Worm (Caenorhabditis elegans) whole organism, midembryonic: ENCODE results near the gene Y69A2AR.24.

Source experiments
- T22C8.4 ChIP-seq: fragments of 200-800 bp; sonication (Bioruptor generic); IDR thresholded peaks from 2 replicates; pipeline ENCODE4 v1.3.6; 2022; ENCODE audit warnings: missing genetic modification characterization, missing compliant biosample characterization
- cog-1 ChIP-seq: sonication (generic microtip); optimal IDR thresholded peaks from 2 replicates; lab custom pipeline; 2016; ENCODE audit warnings: missing genetic modification characterization, missing compliant biosample characterization
- flt-1 ChIP-seq: fragments of 200-800 bp; sonication (Bioruptor generic); IDR thresholded peaks from 2 replicates; pipeline ENCODE4 v1.3.6; 2022; ENCODE audit warnings: missing genetic modification characterization, missing compliant biosample characterization
- klf-2 ChIP-seq: fragments of 200-800 bp; sonication (Bioruptor generic); conservative IDR thresholded peaks from 2 replicates; pipeline ENCODE4 v1.3.6; 2022; ENCODE audit warnings: missing genetic modification reagents, missing genetic modification characterization, missing compliant biosample characterization
- med-1 ChIP-seq: sonication (generic microtip); optimal IDR thresholded peaks from 2 replicates; lab custom pipeline; 2017; ENCODE audit warnings: missing genetic modification characterization, mild to moderate bottlenecking, missing compliant biosample characterization, antibody characterized with exemption, missing genetic modification reagents; ENCODE audit not compliant: insufficient read depth
- ref-1 ChIP-seq: fragments of 200-800 bp; sonication (Bioruptor generic); conservative IDR thresholded peaks from 2 replicates; pipeline ENCODE4 v1.3.6; 2022; ENCODE audit warnings: missing genetic modification reagents, missing genetic modification characterization, missing compliant biosample characterization
- tab-1 ChIP-seq: fragments of 200-800 bp; sonication (Bioruptor generic); IDR thresholded peaks from 2 replicates; pipeline ENCODE4 v1.3.6; 2022; ENCODE audit warnings: missing genetic modification characterization, missing compliant biosample characterization
- ztf-23 ChIP-seq: fragments of 200-800 bp; sonication (Bioruptor generic); IDR thresholded peaks from 2 replicates; pipeline ENCODE4 v1.3.6; 2022; ENCODE audit warnings: missing genetic modification reagents, missing genetic modification characterization, missing compliant biosample characterization
- ztf-29 ChIP-seq: fragments of 200-800 bp; sonication (Bioruptor generic); IDR thresholded peaks from 2 replicates; pipeline ENCODE4 v1.3.6; 2022; ENCODE audit warnings: missing genetic modification reagents, missing genetic modification characterization, missing compliant biosample characterization

Y69A2AR.24 gene

ce11 chrIV:2563969-2564368 is at the start of gene Y69A2AR.24:
Gene Y69A2AR.24, minus strand, starts transcription at chrIV:2564069.
- no peak for TF ChIP-seq ref-1 (GFP tag; lab: Robert Waterston, UW)
- no peak for TF ChIP-seq tab-1
- no peak for TF ChIP-seq ztf-23 (GFP tag; lab: Robert Waterston, UW)
- TF ChIP-seq klf-2 (GFP tag; lab: Robert Waterston, UW) = no peak
- TF ChIP-seq ztf-29 (GFP tag; lab: Robert Waterston, UW) = no peak
- TF ChIP-seq flt-1 (GFP tag; lab: Robert Waterston, UW) = no peak

ce11 chrIV:2613011-2613503 is 49.2 kb upstream of the Y69A2AR.24 start, which contains the start of gene Y69A2AR.28:
Gene Y69A2AR.28, minus strand, starts transcription at chrIV:2613061.
- no peak for TF ChIP-seq ztf-23 (GFP tag; lab: Robert Waterston, UW)
- no peak for TF ChIP-seq ref-1 (GFP tag; lab: Robert Waterston, UW)
- no peak for TF ChIP-seq ztf-29 (GFP tag; lab: Robert Waterston, UW)
- TF ChIP-seq tab-1 = no peak
- TF ChIP-seq T22C8.4 (GFP tag; lab: Robert Waterston, UW) = no peak
- no peak for TF ChIP-seq klf-2 (GFP tag; lab: Robert Waterston, UW)
- TF ChIP-seq cog-1 (tag; lab: Kevin White, UChicago) = no peak
- TF ChIP-seq flt-1 (GFP tag; lab: Robert Waterston, UW) = no peak
- TF ChIP-seq med-1 (GFP tag; lab: Kevin White, UChicago) = no peak

ce11 chrIV:2610974-2611373 is 47.1 kb upstream of the Y69A2AR.24 start:
- TF ChIP-seq ref-1 (GFP tag; lab: Robert Waterston, UW) (no peak), ztf-23 (GFP tag; lab: Robert Waterston, UW) (no peak), klf-2 (GFP tag; lab: Robert Waterston, UW) (no peak), tab-1 (no peak), T22C8.4 (GFP tag; lab: Robert Waterston, UW) (peak; percentile 28; the same call in 1 of the 2 replicates), flt-1 (GFP tag; lab: Robert Waterston, UW) (no peak)

ce11 chrIV:2610409-2610808 is 46.5 kb upstream of the Y69A2AR.24 start, which contains the start of gene Y69A2AR.32:
Gene Y69A2AR.32, plus strand, starts transcription at chrIV:2610436.
- TF ChIP-seq cog-1 (tag; lab: Kevin White, UChicago) (no peak), ztf-29 (GFP tag; lab: Robert Waterston, UW) (no peak), med-1 (GFP tag; lab: Kevin White, UChicago) (no peak), tab-1 (no peak), flt-1 (GFP tag; lab: Robert Waterston, UW) (no peak), ref-1 (GFP tag; lab: Robert Waterston, UW) (no peak), klf-2 (GFP tag; lab: Robert Waterston, UW) (no peak)

ce11 chrIV:2607513-2608101 is 43.7 kb upstream of the Y69A2AR.24 start, which contains the start of gene vamp-7:
Gene vamp-7, plus strand, starts transcription at chrIV:2608051.
- TF ChIP-seq ztf-29 (GFP tag; lab: Robert Waterston, UW) (no peak), T22C8.4 (GFP tag; lab: Robert Waterston, UW) (no peak), ztf-23 (GFP tag; lab: Robert Waterston, UW) (no peak), cog-1 (tag; lab: Kevin White, UChicago) (no peak), klf-2 (GFP tag; lab: Robert Waterston, UW) (no peak), flt-1 (GFP tag; lab: Robert Waterston, UW) (no peak), tab-1 (no peak), med-1 (GFP tag; lab: Kevin White, UChicago) (no peak), ref-1 (GFP tag; lab: Robert Waterston, UW) (no peak)

- TF ChIP-seq med-1 (GFP tag; lab: Kevin White, UChicago) (no peak), T22C8.4 (GFP tag; lab: Robert Waterston, UW) (no peak), klf-2 (GFP tag; lab: Robert Waterston, UW) (no peak), cog-1 (tag; lab: Kevin White, UChicago) (no peak), ztf-29 (GFP tag; lab: Robert Waterston, UW) (no peak), flt-1 (GFP tag; lab: Robert Waterston, UW) (no peak), tab-1 (no peak), ztf-23 (GFP tag; lab: Robert Waterston, UW) (no peak), ref-1 (GFP tag; lab: Robert Waterston, UW) (no peak)
These were observed 42.7 kb upstream of the Y69A2AR.24 start for ce11 chrIV:2606572-2606971.

ce11 chrIV:2603556-2604021 is 39.7 kb upstream of the Y69A2AR.24 start:
- TF ChIP-seq tab-1 = no peak
- TF ChIP-seq med-1 (GFP tag; lab: Kevin White, UChicago) = no peak
- no peak for TF ChIP-seq klf-2 (GFP tag; lab: Robert Waterston, UW)
- no peak for TF ChIP-seq ref-1 (GFP tag; lab: Robert Waterston, UW)
- TF ChIP-seq flt-1 (GFP tag; lab: Robert Waterston, UW) = no peak

ce11 chrIV:2602862-2603189 is 39.0 kb upstream of the Y69A2AR.24 start:
- no peak for TF ChIP-seq klf-2 (GFP tag; lab: Robert Waterston, UW)
- TF ChIP-seq T22C8.4 (GFP tag; lab: Robert Waterston, UW) = no peak
- TF ChIP-seq cog-1 (tag; lab: Kevin White, UChicago) = no peak
- no peak for TF ChIP-seq ref-1 (GFP tag; lab: Robert Waterston, UW)
- no peak for TF ChIP-seq ztf-29 (GFP tag; lab: Robert Waterston, UW)
- no peak for TF ChIP-seq tab-1
- no peak for TF ChIP-seq flt-1 (GFP tag; lab: Robert Waterston, UW)
- TF ChIP-seq med-1 (GFP tag; lab: Kevin White, UChicago) = no peak
- TF ChIP-seq ztf-23 (GFP tag; lab: Robert Waterston, UW) = no peak
